Worm (Caenorhabditis elegans) whole organism, L1 larva: ENCODE measurements around the gene ZK355.2.

Experiments used
- alr-1 ChIP-seq: fragments of 200-800 bp; sonication (Bioruptor generic); optimal IDR thresholded peaks from 2 replicates; lab custom pipeline; 2018; ENCODE audit warnings: borderline replicate concordance, mild to moderate bottlenecking, missing genetic modification characterization, missing compliant biosample characterization
- ama-1 ChIP-seq: fragments of 150-350 bp; optimal IDR thresholded peaks from 2 replicates; lab custom pipeline; 2014
- blmp-1 ChIP-seq: fragments of 150-350 bp; optimal IDR thresholded peaks from 2 replicates; lab custom pipeline; 2014; ENCODE audit warnings: missing biosample characterization, missing genetic modification characterization
- lin-15B ChIP-seq: fragments of 150-350 bp; sonication (generic microtip); optimal IDR thresholded peaks from 3 replicates; lab custom pipeline; 2014; ENCODE audit warnings: missing biosample characterization, missing genetic modification characterization
- lin-39 ChIP-seq: fragments of 150-350 bp; optimal IDR thresholded peaks from 2 replicates; lab custom pipeline; 2014; ENCODE audit warnings: missing biosample characterization, missing genetic modification reagents, missing genetic modification characterization
- lsy-2 ChIP-seq, 2 experiments: fragments of 150-350 bp; optimal IDR thresholded peaks; 2 replicates each; lab custom pipeline; 2014; ENCODE audit warnings: missing biosample characterization in 2 of 2, missing genetic modification characterization in 2 of 2
- mep-1 ChIP-seq: fragments of 150-350 bp; optimal IDR thresholded peaks from 2 replicates; lab custom pipeline; 2014; ENCODE audit warnings: missing biosample characterization, missing genetic modification characterization
- nhr-11 ChIP-seq: fragments of 150-350 bp; optimal IDR thresholded peaks from 2 replicates; lab custom pipeline; 2014; ENCODE audit warnings: missing biosample characterization, missing genetic modification characterization
- nhr-76 ChIP-seq: sonication (generic microtip); optimal IDR thresholded peaks from 2 replicates; lab custom pipeline; 2017; ENCODE audit warnings: missing biosample characterization, missing genetic modification characterization
- nhr-77 ChIP-seq: fragments of 150-350 bp; optimal IDR thresholded peaks from 2 replicates; lab custom pipeline; 2014; ENCODE audit warnings: missing biosample characterization, missing genetic modification characterization
- pqm-1 ChIP-seq: sonication (generic microtip); optimal IDR thresholded peaks from 3 replicates; lab custom pipeline; 2017; ENCODE audit warnings: missing biosample characterization, missing genetic modification characterization
- tbx-2 ChIP-seq: sonication (generic microtip); optimal IDR thresholded peaks from 2 replicates; lab custom pipeline; 2016; ENCODE audit warnings: missing genetic modification characterization, missing compliant biosample characterization
- ztf-11 ChIP-seq, 2 experiments: sonication (generic microtip); optimal IDR thresholded peaks; 2 replicates each; lab custom pipeline; 2016 to 2017; ENCODE audit warnings: missing genetic modification characterization in 2 of 2, missing biosample characterization in 1 of 2, missing compliant biosample characterization in 1 of 2

- TF ChIP-seq nhr-11 (tag; lab: Kevin White, UChicago) (no peak), tbx-2 (tag; lab: Kevin White, UChicago) (no peak), nhr-76 (no peak), pqm-1 (tag; lab: Kevin White, UChicago) (no peak), lin-39 (tag; lab: Kevin White, UChicago) (no peak), nhr-77 (no peak), blmp-1 (tag; lab: Kevin White, UChicago) (no peak), alr-1 (no peak), ztf-11 (tag; optimal IDR thresholded peaks at IDR 0.05; lab: Kevin White, UChicago) (no peak), lin-15B (tag; lab: Kevin White, UChicago) (no peak), lsy-2 (tag; optimal IDR thresholded peaks at IDR 0.05; lab: Kevin White, UChicago) (no peak), ama-1 (lab: Kevin White, UChicago) (no peak), mep-1 (tag; lab: Kevin White, UChicago) (no peak)
Observed at ce11 chrII:2930499-2930898, 6.8 kb downstream of the ZK355.2 start, which contains the start of the genes irld-64 and irld-63.
